Fruit fly (Drosophila melanogaster) whole organism, embryonic: ENCODE results near the gene CG12560.

ENCODE experiments used
- Antp ChIP-seq: fragments of 200-800 bp; sonication (Bioruptor generic); optimal IDR thresholded peaks from 3 replicates; lab custom pipeline; 2016; ENCODE audit warnings: missing biosample characterization, missing genetic modification characterization
- CG10462 ChIP-seq: fragments of 200-800 bp; sonication (Bioruptor generic); optimal IDR thresholded peaks from 2 replicates; lab custom pipeline; 2016; ENCODE audit warnings: missing biosample characterization, missing genetic modification characterization
- CG10543 ChIP-seq: fragments of 200-800 bp; sonication (Bioruptor generic); optimal IDR thresholded peaks from 3 replicates; lab custom pipeline; 2017; ENCODE audit warnings: missing biosample characterization, mild to moderate bottlenecking, missing genetic modification characterization, moderate library complexity
- CG10565 ChIP-seq: fragments of 200-800 bp; sonication (Bioruptor generic); optimal IDR thresholded peaks from 3 replicates; lab custom pipeline; 2016; ENCODE audit warnings: missing biosample characterization, mild to moderate bottlenecking, missing genetic modification characterization
- CG10959 ChIP-seq: fragments of 200-800 bp; sonication (Bioruptor generic); IDR thresholded peaks from 2 replicates; pipeline ENCODE4 v1.3.6; 2022; ENCODE audit warnings: missing biosample characterization, missing genetic modification characterization
- CG12659 ChIP-seq: fragments of 200-800 bp; sonication (Bioruptor generic); optimal IDR thresholded peaks from 3 replicates; lab custom pipeline; 2017; ENCODE audit warnings: mild to moderate bottlenecking, missing biosample characterization, missing genetic modification reagents, missing genetic modification characterization
- CG12744 ChIP-seq: fragments of 200-800 bp; sonication (Bioruptor generic); optimal IDR thresholded peaks from 2 replicates; lab custom pipeline; 2016; ENCODE audit warnings: missing biosample characterization, missing genetic modification characterization
- CG15269 ChIP-seq: fragments of 200-800 bp; sonication (Bioruptor generic); optimal IDR thresholded peaks from 2 replicates; lab custom pipeline; 2018; ENCODE audit warnings: missing biosample characterization, mild to moderate bottlenecking, missing genetic modification characterization, moderate library complexity
- CG15514 ChIP-seq: fragments of 200-800 bp; sonication (Bioruptor generic); optimal IDR thresholded peaks from 3 replicates; lab custom pipeline; 2017; ENCODE audit warnings: missing biosample characterization, missing genetic modification characterization, mild to moderate bottlenecking, moderate library complexity, missing genetic modification reagents
- CG15601 ChIP-seq: fragments of 200-800 bp; sonication (Bioruptor generic); optimal IDR thresholded peaks from 3 replicates; lab custom pipeline; 2019; ENCODE audit warnings: missing biosample characterization, mild to moderate bottlenecking, missing genetic modification characterization, moderate library complexity
- CG1647 ChIP-seq: fragments of 200-800 bp; sonication (Bioruptor generic); optimal IDR thresholded peaks from 3 replicates; lab custom pipeline; 2016; ENCODE audit warnings: missing biosample characterization, missing genetic modification characterization
- CG17359 ChIP-seq: fragments of 200-800 bp; sonication (Bioruptor generic); optimal IDR thresholded peaks from 3 replicates; lab custom pipeline; 2018; ENCODE audit warnings: missing biosample characterization, mild to moderate bottlenecking, missing genetic modification characterization, moderate library complexity
- CG2202 ChIP-seq: fragments of 200-800 bp; sonication (Bioruptor generic); optimal IDR thresholded peaks from 2 replicates; lab custom pipeline; 2018; ENCODE audit warnings: missing biosample characterization, mild to moderate bottlenecking, missing genetic modification characterization
- CG2678 ChIP-seq: fragments of 200-800 bp; sonication (Bioruptor generic); optimal IDR thresholded peaks from 3 replicates; lab custom pipeline; 2019; ENCODE audit warnings: missing biosample characterization, mild to moderate bottlenecking, missing genetic modification characterization, moderate library complexity
- CG32767 ChIP-seq: fragments of 200-800 bp; sonication (Bioruptor generic); IDR thresholded peaks from 2 replicates; pipeline ENCODE4 v1.3.6; 2022; ENCODE audit warnings: missing biosample characterization, missing genetic modification characterization
- CG4730 ChIP-seq: fragments of 200-800 bp; sonication (Bioruptor generic); IDR thresholded peaks from 2 replicates; pipeline ENCODE4 v1.3.6; 2022; ENCODE audit warnings: missing biosample characterization, missing genetic modification characterization
- CG6654 ChIP-seq: fragments of 200-800 bp; sonication (Bioruptor generic); optimal IDR thresholded peaks from 2 replicates; lab custom pipeline; 2017; ENCODE audit warnings: missing biosample characterization, mild to moderate bottlenecking, missing genetic modification characterization
- CG7271 ChIP-seq: fragments of 200-800 bp; sonication (Bioruptor generic); optimal IDR thresholded peaks from 2 replicates; lab custom pipeline; 2018; ENCODE audit warnings: missing biosample characterization, mild to moderate bottlenecking, missing genetic modification characterization, moderate library complexity
- CG8089 ChIP-seq: fragments of 200-800 bp; sonication (Bioruptor generic); optimal IDR thresholded peaks from 3 replicates; lab custom pipeline; 2016; ENCODE audit warnings: missing biosample characterization, missing genetic modification characterization
- Hey ChIP-seq: fragments of 200-800 bp; sonication (Bioruptor generic); optimal IDR thresholded peaks from 3 replicates; lab custom pipeline; 2018; ENCODE audit warnings: missing biosample characterization, mild to moderate bottlenecking, missing genetic modification characterization
- Hr51 ChIP-seq, 2 experiments: fragments of 200-800 bp; sonication (Bioruptor generic); optimal IDR thresholded peaks; 2 replicates in 1 of 2; 3 replicates in 1 of 2; lab custom pipeline; 2016 to 2018; ENCODE audit warnings: missing biosample characterization in 2 of 2, missing genetic modification characterization in 2 of 2, mild to moderate bottlenecking in 1 of 2, moderate library complexity in 1 of 2
- Jarid2 ChIP-seq: fragments of 200-800 bp; sonication (Bioruptor generic); optimal IDR thresholded peaks from 3 replicates; lab custom pipeline; 2017; ENCODE audit warnings: mild to moderate bottlenecking, missing biosample characterization, missing genetic modification reagents, missing genetic modification characterization
- Ptx1 ChIP-seq: fragments of 200-800 bp; sonication (Bioruptor generic); IDR thresholded peaks from 2 replicates; pipeline ENCODE4 v1.3.6; 2022; ENCODE audit warnings: missing biosample characterization, missing genetic modification characterization
- Spps ChIP-seq: fragments of 200-800 bp; sonication (Bioruptor generic); optimal IDR thresholded peaks from 2 replicates; lab custom pipeline; 2018; ENCODE audit warnings: missing biosample characterization, mild to moderate bottlenecking, missing genetic modification characterization
- Sry-β ChIP-seq: fragments of 200-800 bp; sonication (Bioruptor generic); optimal IDR thresholded peaks from 2 replicates; lab custom pipeline; 2018; ENCODE audit warnings: missing biosample characterization, mild to moderate bottlenecking, missing genetic modification characterization, moderate library complexity
- Taf1 ChIP-seq: fragments of 200-800 bp; sonication (Bioruptor generic); IDR thresholded peaks from 2 replicates; pipeline ENCODE4 v1.3.6; 2022; ENCODE audit warnings: missing biosample characterization, missing genetic modification characterization
- Vsx1 ChIP-seq: fragments of 200-800 bp; sonication (Bioruptor generic); optimal IDR thresholded peaks from 2 replicates; lab custom pipeline; 2017; ENCODE audit warnings: missing biosample characterization, mild to moderate bottlenecking, missing genetic modification characterization, missing genetic modification reagents
- aop ChIP-seq: fragments of 200-800 bp; sonication (Bioruptor generic); IDR thresholded peaks from 2 replicates; pipeline ENCODE4 v1.3.6; 2022; ENCODE audit warnings: missing biosample characterization, missing genetic modification characterization
- az2 ChIP-seq: fragments of 200-800 bp; sonication (Bioruptor generic); optimal IDR thresholded peaks from 3 replicates; lab custom pipeline; 2016; ENCODE audit warnings: missing biosample characterization, missing genetic modification characterization
- br ChIP-seq: fragments of >200 bp; optimal IDR thresholded peaks from 2 replicates; lab custom pipeline; 2017
- bsh ChIP-seq, 2 experiments: fragments of 200-800 bp; sonication (Bioruptor generic); optimal IDR thresholded peaks; 2 replicates each; lab custom pipeline; 2017 to 2018; ENCODE audit warnings: mild to moderate bottlenecking in 2 of 2, missing biosample characterization in 2 of 2, missing genetic modification characterization in 2 of 2, moderate library complexity in 1 of 2
- dm ChIP-seq: fragments of 200-800 bp; sonication (Bioruptor generic); optimal IDR thresholded peaks from 3 replicates; lab custom pipeline; 2016; ENCODE audit warnings: missing biosample characterization, missing genetic modification characterization
- emc ChIP-seq: fragments of 200-800 bp; sonication (Bioruptor generic); optimal IDR thresholded peaks from 2 replicates; lab custom pipeline; 2016; ENCODE audit warnings: missing biosample characterization, missing genetic modification characterization
- en ChIP-seq: fragments of 200-800 bp; sonication (Bioruptor generic); optimal IDR thresholded peaks from 2 replicates; lab custom pipeline; 2016; ENCODE audit warnings: missing biosample characterization, missing genetic modification characterization
- fd64A ChIP-seq: fragments of 200-800 bp; sonication (Bioruptor generic); optimal IDR thresholded peaks from 3 replicates; lab custom pipeline; 2018; ENCODE audit warnings: missing biosample characterization, mild to moderate bottlenecking, missing genetic modification characterization
- ind ChIP-seq: fragments of 200-800 bp; sonication (Bioruptor generic); optimal IDR thresholded peaks from 3 replicates; lab custom pipeline; 2016; ENCODE audit warnings: missing biosample characterization, missing genetic modification characterization
- jing ChIP-seq: fragments of 200-800 bp; sonication (Bioruptor generic); optimal IDR thresholded peaks from 2 replicates; lab custom pipeline; 2018; ENCODE audit warnings: missing biosample characterization, mild to moderate bottlenecking, missing genetic modification characterization
- mirr ChIP-seq: fragments of 200-800 bp; sonication (Bioruptor generic); optimal IDR thresholded peaks from 3 replicates; lab custom pipeline; 2018; ENCODE audit warnings: missing biosample characterization, mild to moderate bottlenecking, missing genetic modification characterization
- org-1 ChIP-seq: fragments of 200-800 bp; sonication (Bioruptor generic); optimal IDR thresholded peaks from 2 replicates; lab custom pipeline; 2017; ENCODE audit warnings: missing biosample characterization, missing genetic modification characterization
- pan ChIP-seq, 4 experiments: fragments of >200 bp in 3 of 4; fragments of 200-800 bp in 1 of 4; sonication (Bioruptor generic) in 1 of 4; optimal IDR thresholded peaks in 3 of 4; IDR thresholded peaks in 1 of 4; 2 replicates each; pipeline versions ENCODE4 v1.3.6 to Lab custom; 2017 to 2022; ENCODE audit warnings: missing biosample characterization in 2 of 4, missing genetic modification characterization in 2 of 4, mixed read lengths in 1 of 4
- pnt ChIP-seq: fragments of 200-800 bp; sonication (Bioruptor generic); optimal IDR thresholded peaks from 3 replicates; lab custom pipeline; 2016; ENCODE audit warnings: missing biosample characterization, missing genetic modification characterization
- rib ChIP-seq: fragments of 200-800 bp; sonication (Bioruptor generic); IDR thresholded peaks from 2 replicates; pipeline ENCODE4 v1.3.6; 2022; ENCODE audit warnings: missing biosample characterization, missing genetic modification characterization
- salm ChIP-seq: fragments of 200-800 bp; sonication (Bioruptor generic); optimal IDR thresholded peaks from 2 replicates; lab custom pipeline; 2018; ENCODE audit warnings: missing biosample characterization, mild to moderate bottlenecking, missing genetic modification characterization
- sc ChIP-seq, 3 experiments: fragments of >200 bp in 2 of 3; fragments of 200-800 bp in 1 of 3; sonication (Bioruptor generic) in 1 of 3; optimal IDR thresholded peaks; 2 replicates in 2 of 3; 3 replicates in 1 of 3; lab custom pipeline; 2017; ENCODE audit warnings: mild to moderate bottlenecking in 1 of 3, missing biosample characterization in 1 of 3, missing genetic modification characterization in 1 of 3, missing genetic modification reagents in 1 of 3
- sim ChIP-seq: fragments of 200-800 bp; sonication (Bioruptor generic); IDR thresholded peaks from 2 replicates; pipeline ENCODE4 v1.3.6; 2022; ENCODE audit warnings: missing biosample characterization, missing genetic modification characterization
- slbo ChIP-seq: fragments of 200-800 bp; sonication (Bioruptor generic); IDR thresholded peaks from 2 replicates; pipeline ENCODE4 v1.3.6; 2022; ENCODE audit warnings: missing biosample characterization, missing genetic modification characterization
- ssp ChIP-seq: fragments of 200-800 bp; sonication (Bioruptor generic); IDR thresholded peaks from 2 replicates; pipeline ENCODE4 v1.3.6; 2022; ENCODE audit warnings: missing biosample characterization, missing genetic modification characterization
- toy ChIP-seq: fragments of 200-800 bp; sonication (Bioruptor generic); IDR thresholded peaks from 2 replicates; pipeline ENCODE4 v1.3.6; 2022; ENCODE audit warnings: missing biosample characterization, missing genetic modification characterization
- ttk ChIP-seq: fragments of 200-800 bp; sonication (Bioruptor generic); IDR thresholded peaks from 2 replicates; pipeline ENCODE4 v2.1.2; 2022; ENCODE audit warnings: missing biosample characterization, missing genetic modification characterization
- vnd ChIP-seq: fragments of 200-800 bp; sonication (Bioruptor generic); IDR thresholded peaks from 3 replicates; pipeline ENCODE4 v1.3.6; 2022; ENCODE audit warnings: missing biosample characterization, missing genetic modification characterization; ENCODE audit not compliant: partially characterized antibody

CG12560 gene

dm6 chr2L:7991951-7992350 lies 17.3 kb downstream of the CG12560 start (continued):
- TF ChIP-seq pnt (GFP tag; lab: Kevin White, UChicago): no peak
- TF ChIP-seq salm: no peak
- no peak for TF ChIP-seq CG15601 (tag; lab: Kevin White, UChicago)
- TF ChIP-seq CG32767: no peak
- TF ChIP-seq CG10565: no peak
- TF ChIP-seq CG15514 (GFP tag; lab: Kevin White, UChicago): peak; percentile 17
- TF ChIP-seq Hr51 (GFP tag; optimal IDR thresholded peaks at IDR 0.05; lab: Kevin White, UChicago): peak in 1 of 2 experiments; percentile 38
- TF ChIP-seq Taf1 (GFP tag; lab: Robert Waterston, UW): no peak
- TF ChIP-seq CG10959: no peak
- no peak for TF ChIP-seq CG8089
- TF ChIP-seq CG10543 (GFP tag; lab: Kevin White, UChicago): no peak
- no peak for TF ChIP-seq vnd
- TF ChIP-seq Vsx1 (GFP tag; lab: Kevin White, UChicago): peak; percentile 1
- TF ChIP-seq CG1647 (GFP tag; lab: Kevin White, UChicago): no peak
- no peak for TF ChIP-seq sim
- TF ChIP-seq emc (GFP tag; lab: Kevin White, UChicago): no peak
- TF ChIP-seq Ptx1 (GFP tag; lab: Robert Waterston, UW): peak; percentile 50; the same call in 1 of the 2 replicates
- TF ChIP-seq rib (GFP tag; lab: Robert Waterston, UW): no peak
- peak; percentile 18 for TF ChIP-seq CG12659
- TF ChIP-seq en: no peak
- no peak for TF ChIP-seq dm
- no peak for TF ChIP-seq sc (optimal IDR thresholded peaks at IDR 0.05; lab: Kevin White, UChicago)
- TF ChIP-seq sc (GFP tag; optimal IDR thresholded peaks at IDR 0.05; lab: Kevin White, UChicago): no peak
- TF ChIP-seq mirr (GFP tag; lab: Kevin White, UChicago): no peak
- TF ChIP-seq Antp (GFP tag; lab: Kevin White, UChicago): no peak
- no peak for TF ChIP-seq ind (GFP tag; lab: Kevin White, UChicago)
- TF ChIP-seq org-1 (GFP tag; lab: Kevin White, UChicago): no peak
- TF ChIP-seq aop (GFP tag; lab: Robert Waterston, UW): no peak
- peak; percentile 13 for TF ChIP-seq CG12744 (GFP tag; lab: Kevin White, UChicago)
- TF ChIP-seq CG4730 (GFP tag; lab: Robert Waterston, UW): no peak
- no peak for TF ChIP-seq Jarid2 (GFP tag; lab: Kevin White, UChicago)
- no peak for TF ChIP-seq ssp (GFP tag; lab: Robert Waterston, UW)
- no peak for TF ChIP-seq Hey (tag; lab: Kevin White, UChicago)
- TF ChIP-seq CG15269 (tag; lab: Kevin White, UChicago): peak; percentile 58
- TF ChIP-seq ttk (GFP tag; lab: Robert Waterston, UW): no peak
- no peak for TF ChIP-seq fd64A (GFP tag; lab: Kevin White, UChicago)
- TF ChIP-seq Sry-β (GFP tag; lab: Kevin White, UChicago): no peak
- no peak for TF ChIP-seq CG10462 (GFP tag; lab: Kevin White, UChicago)
- no peak for TF ChIP-seq jing (GFP tag; lab: Kevin White, UChicago)
- no peak for TF ChIP-seq az2 (GFP tag; lab: Kevin White, UChicago)
- TF ChIP-seq CG6654: no peak
- peak; percentile 48 for TF ChIP-seq CG2678
- no peak for TF ChIP-seq br (lab: Kevin White, UChicago)
- TF ChIP-seq bsh (GFP tag; optimal IDR thresholded peaks at IDR 0.05; lab: Kevin White, UChicago): peak in 1 of 2 experiments; percentile 35
- TF ChIP-seq slbo (GFP tag; lab: Robert Waterston, UW): peak; percentile 55; the same call in 1 of the 2 replicates
- peak; percentile 34 for TF ChIP-seq CG17359 (tag; lab: Kevin White, UChicago)
- no peak for TF ChIP-seq pan (optimal IDR thresholded peaks at IDR 0.05; lab: Kevin White, UChicago)
- peak in 1 of 2 experiments; percentile 42 for TF ChIP-seq pan (GFP tag; optimal IDR thresholded peaks at IDR 0.05 in 1 of 2, IDR thresholded peaks at IDR 0.05 in 1 of 2)
- TF ChIP-seq toy: no peak
- TF ChIP-seq Spps (tag; lab: Kevin White, UChicago): no peak
- no peak for TF ChIP-seq CG2202 (tag; lab: Kevin White, UChicago)
- no peak for TF ChIP-seq CG7271 (tag; lab: Kevin White, UChicago)
